Worm (Caenorhabditis elegans): ENCODE results near the gene sdz-36.

DNA sequence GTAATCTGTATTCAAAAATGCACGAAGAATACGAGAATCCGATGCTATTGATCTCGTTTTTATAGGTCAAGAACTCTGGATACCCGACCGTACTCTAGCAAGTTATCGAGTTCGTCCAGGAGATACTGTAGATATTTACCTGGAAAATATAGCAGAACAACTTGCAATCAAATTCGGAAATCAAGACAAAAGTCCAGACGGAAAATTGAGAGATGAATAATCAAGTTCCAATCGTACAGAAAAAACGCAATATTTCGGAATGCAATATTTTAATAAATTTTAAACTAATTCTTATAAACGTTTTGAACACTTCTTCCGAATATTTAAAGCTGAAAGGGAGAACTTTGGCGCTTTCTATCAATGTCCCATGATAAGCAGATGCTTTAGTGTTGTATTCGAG is 48.3 kb downstream of the sdz-36 start:
- TF ChIP-seq hlh-1 (tag; optimal IDR thresholded peaks at IDR 0.05) (no peak), flh-1 (GFP tag; optimal IDR thresholded peaks at IDR 0.05) (no peak), unc-62 (GFP tag; optimal IDR thresholded peaks at IDR 0.05) (no peak), ces-1 (GFP tag; optimal IDR thresholded peaks at IDR 0.05) (no peak), ztf-11 (tag; optimal IDR thresholded peaks at IDR 0.05) (no peak), nhr-12 (tag; optimal IDR thresholded peaks at IDR 0.05) (no peak), elt-3 (tag; optimal IDR thresholded peaks at IDR 0.05) (no peak), lin-32 (GFP tag; optimal IDR thresholded peaks at IDR 0.05) (no peak)

Data from whole organism, mixed stage, embryonic.